Worm (Caenorhabditis elegans) whole organism, late embryonic: ENCODE measurements around the gene H10D18.1.

ENCODE experiments used
- C38D4.7 ChIP-seq: fragments of 200-800 bp; sonication (Bioruptor generic); optimal IDR thresholded peaks from 2 replicates; lab custom pipeline; 2018; ENCODE audit warnings: mild to moderate bottlenecking, missing genetic modification characterization, moderate library complexity, missing compliant biosample characterization
- F13H6.1 ChIP-seq: sonication (generic microtip); optimal IDR thresholded peaks from 2 replicates; lab custom pipeline; 2016; ENCODE audit warnings: missing genetic modification characterization, missing compliant biosample characterization
- K02D7.2 ChIP-seq: sonication (generic microtip); optimal IDR thresholded peaks from 2 replicates; lab custom pipeline; 2017; ENCODE audit warnings: mild to moderate bottlenecking, missing genetic modification characterization, missing compliant biosample characterization
- K09A11.1 ChIP-seq: sonication (generic microtip); optimal IDR thresholded peaks from 2 replicates; lab custom pipeline; 2017; ENCODE audit warnings: antibody characterized with exemption, mild to moderate bottlenecking, missing genetic modification characterization, missing compliant biosample characterization; ENCODE audit not compliant: insufficient read depth
- ahr-1 ChIP-seq: sonication (generic microtip); optimal IDR thresholded peaks from 2 replicates; lab custom pipeline; 2016; ENCODE audit warnings: missing genetic modification characterization, missing compliant biosample characterization
- ama-1 ChIP-seq: fragments of 150-350 bp; optimal IDR thresholded peaks from 2 replicates; lab custom pipeline; 2014
- ceh-14 ChIP-seq: sonication (generic microtip); optimal IDR thresholded peaks from 2 replicates; lab custom pipeline; 2016; ENCODE audit warnings: missing genotype, missing genetic modification characterization, missing compliant biosample characterization
- ceh-2 ChIP-seq: sonication (generic microtip); optimal IDR thresholded peaks from 2 replicates; lab custom pipeline; 2016; ENCODE audit warnings: missing genotype, missing genetic modification characterization, missing compliant biosample characterization
- ceh-24 ChIP-seq: sonication (generic microtip); optimal IDR thresholded peaks from 2 replicates; lab custom pipeline; 2016; ENCODE audit warnings: mild to moderate bottlenecking, missing genetic modification characterization, missing compliant biosample characterization
- ceh-30 ChIP-seq: fragments of 150-350 bp; optimal IDR thresholded peaks from 2 replicates; lab custom pipeline; 2014; ENCODE audit warnings: missing biosample characterization, missing genetic modification characterization
- ceh-45 ChIP-seq: fragments of 200-800 bp; sonication (Bioruptor generic); IDR thresholded peaks from 2 replicates; pipeline ENCODE4 v1.3.6; 2022; ENCODE audit warnings: missing genetic modification reagents, missing genetic modification characterization, missing compliant biosample characterization
- ceh-6 ChIP-seq: fragments of 200-800 bp; sonication (Bioruptor generic); optimal IDR thresholded peaks from 2 replicates; lab custom pipeline; 2018; ENCODE audit warnings: mild to moderate bottlenecking, missing genetic modification characterization, missing compliant biosample characterization
- che-1 ChIP-seq: sonication (generic microtip); optimal IDR thresholded peaks from 2 replicates; lab custom pipeline; 2016; ENCODE audit warnings: mild to moderate bottlenecking, missing genetic modification characterization, missing compliant biosample characterization
- dve-1 ChIP-seq: sonication (generic microtip); optimal IDR thresholded peaks from 2 replicates; lab custom pipeline; 2017; ENCODE audit warnings: antibody characterized with exemption, mild to moderate bottlenecking, missing genetic modification characterization, missing compliant biosample characterization
- elt-2 ChIP-seq: sonication (generic microtip); optimal IDR thresholded peaks from 2 replicates; lab custom pipeline; 2016; ENCODE audit warnings: missing genetic modification reagents, missing genetic modification characterization, missing compliant biosample characterization
- elt-4 ChIP-seq: sonication (generic microtip); optimal IDR thresholded peaks from 2 replicates; lab custom pipeline; 2016; ENCODE audit warnings: missing genetic modification characterization, missing compliant biosample characterization
- ets-4 ChIP-seq: sonication (generic microtip); optimal IDR thresholded peaks from 2 replicates; lab custom pipeline; 2016; ENCODE audit warnings: missing genetic modification characterization, missing compliant biosample characterization
- eyg-1 ChIP-seq: sonication (generic microtip); optimal IDR thresholded peaks from 2 replicates; lab custom pipeline; 2016; ENCODE audit warnings: missing genotype, missing genetic modification characterization, missing compliant biosample characterization
- fax-1 ChIP-seq: sonication (generic microtip); optimal IDR thresholded peaks from 2 replicates; lab custom pipeline; 2016; ENCODE audit warnings: missing genotype, missing genetic modification characterization, missing compliant biosample characterization
- fkh-10 ChIP-seq: fragments of 150-350 bp; optimal IDR thresholded peaks from 2 replicates; lab custom pipeline; 2014; ENCODE audit warnings: missing biosample characterization, missing genetic modification reagents, missing genetic modification characterization
- hlh-13 ChIP-seq: fragments of 200-800 bp; sonication (Bioruptor generic); optimal IDR thresholded peaks from 2 replicates; lab custom pipeline; 2018; ENCODE audit warnings: mild to moderate bottlenecking, missing genetic modification characterization, missing compliant biosample characterization
- hlh-30 ChIP-seq: sonication (generic microtip); optimal IDR thresholded peaks from 2 replicates; lab custom pipeline; 2017; ENCODE audit warnings: antibody characterized with exemption, missing genetic modification characterization, missing compliant biosample characterization; ENCODE audit not compliant: insufficient read depth
- hlh-8 ChIP-seq: sonication (generic microtip); optimal IDR thresholded peaks from 2 replicates; lab custom pipeline; 2016; ENCODE audit warnings: missing genotype, missing genetic modification characterization, missing compliant biosample characterization
- madf-2 ChIP-seq: sonication (generic microtip); optimal IDR thresholded peaks from 2 replicates; lab custom pipeline; 2017; ENCODE audit warnings: missing genetic modification characterization, missing compliant biosample characterization
- mec-3 ChIP-seq: sonication (generic microtip); optimal IDR thresholded peaks from 2 replicates; lab custom pipeline; 2016; ENCODE audit warnings: borderline replicate concordance, missing genetic modification characterization, missing compliant biosample characterization
- nfya-1 ChIP-seq: sonication (generic microtip); optimal IDR thresholded peaks from 2 replicates; lab custom pipeline; 2017; ENCODE audit warnings: missing genetic modification characterization, mild to moderate bottlenecking, missing compliant biosample characterization, antibody characterized with exemption, moderate library complexity
- nhr-11 ChIP-seq: fragments of 150-350 bp; optimal IDR thresholded peaks from 2 replicates; lab custom pipeline; 2014; ENCODE audit warnings: missing biosample characterization, missing genetic modification characterization
- npax-4 ChIP-seq: sonication (generic microtip); optimal IDR thresholded peaks from 2 replicates; lab custom pipeline; 2016; ENCODE audit warnings: missing genetic modification characterization, missing compliant biosample characterization
- odd-2 ChIP-seq: sonication (generic microtip); optimal IDR thresholded peaks from 2 replicates; lab custom pipeline; 2017; ENCODE audit warnings: antibody characterized with exemption, mild to moderate bottlenecking, missing genetic modification characterization, missing compliant biosample characterization
- pag-3 ChIP-seq: sonication (generic microtip); optimal IDR thresholded peaks from 2 replicates; lab custom pipeline; 2016; ENCODE audit warnings: missing compliant biosample characterization, missing genetic modification characterization, borderline replicate concordance
- pat-9 ChIP-seq: fragments of 200-800 bp; sonication (Bioruptor generic); optimal IDR thresholded peaks from 2 replicates; lab custom pipeline; 2018; ENCODE audit warnings: mild to moderate bottlenecking, missing genetic modification characterization, moderate library complexity, missing compliant biosample characterization
- pax-1 ChIP-seq: fragments of 150-350 bp; optimal IDR thresholded peaks from 2 replicates; lab custom pipeline; 2014; ENCODE audit warnings: missing biosample characterization, missing genetic modification characterization
- pha-2 ChIP-seq: sonication (generic microtip); optimal IDR thresholded peaks from 2 replicates; lab custom pipeline; 2017; ENCODE audit warnings: mild to moderate bottlenecking, missing genetic modification characterization, missing compliant biosample characterization
- pha-4 ChIP-seq: fragments of 150-350 bp; optimal IDR thresholded peaks from 2 replicates; lab custom pipeline; 2018; ENCODE audit warnings: missing biosample characterization, missing genetic modification reagents, missing genetic modification characterization
- pqm-1 ChIP-seq: sonication (generic microtip); optimal IDR thresholded peaks from 2 replicates; lab custom pipeline; 2016; ENCODE audit warnings: missing genetic modification characterization, missing compliant biosample characterization
- sox-4 ChIP-seq: sonication (generic microtip); optimal IDR thresholded peaks from 2 replicates; lab custom pipeline; 2017; ENCODE audit warnings: mild to moderate bottlenecking, missing genetic modification characterization, inconsistent platforms, missing compliant biosample characterization
- syd-9 ChIP-seq: sonication (generic microtip); optimal IDR thresholded peaks from 2 replicates; lab custom pipeline; 2016; ENCODE audit warnings: mild to moderate bottlenecking, missing genetic modification characterization, moderate library complexity, missing compliant biosample characterization
- tbx-2 ChIP-seq: sonication (generic microtip); optimal IDR thresholded peaks from 2 replicates; lab custom pipeline; 2016; ENCODE audit warnings: missing genetic modification characterization, missing compliant biosample characterization
- unc-55 ChIP-seq: sonication (generic microtip); optimal IDR thresholded peaks from 2 replicates; lab custom pipeline; 2017; ENCODE audit warnings: missing biosample characterization, missing genetic modification reagents, missing genetic modification characterization
- unc-86 ChIP-seq: sonication (generic microtip); optimal IDR thresholded peaks from 2 replicates; lab custom pipeline; 2016; ENCODE audit warnings: missing genetic modification characterization, missing compliant biosample characterization

Gene H10D18.1

DNA sequence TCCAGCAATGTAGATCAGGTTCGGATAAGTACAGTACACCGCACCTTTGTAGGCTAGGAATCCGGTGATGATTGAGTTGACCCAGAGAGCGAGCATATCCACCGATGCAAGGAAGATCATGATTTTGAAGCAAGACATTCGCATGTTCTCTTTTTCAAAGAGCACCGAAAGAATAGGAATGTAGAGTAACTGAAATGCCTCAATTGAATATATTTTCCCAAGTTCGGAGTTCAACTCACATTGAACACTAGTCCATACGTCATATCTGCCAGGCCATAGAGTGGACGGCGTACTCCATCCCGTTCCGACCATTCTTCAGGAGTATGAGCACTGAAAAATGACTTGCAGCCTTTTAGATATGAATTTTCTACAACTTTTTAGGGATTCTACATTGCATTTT is 15.3 kb upstream of the H10D18.1 start:
- no peak for TF ChIP-seq syd-9 (tag; lab: Kevin White, UChicago)
- TF ChIP-seq pag-3, result no peak
- no peak for TF ChIP-seq che-1 (tag; lab: Kevin White, UChicago)
- TF ChIP-seq pqm-1 (tag; lab: Kevin White, UChicago), result no peak
- TF ChIP-seq madf-2, result no peak
- no peak for TF ChIP-seq hlh-30 (tag; lab: Kevin White, UChicago)
- TF ChIP-seq pha-4, result no peak
- TF ChIP-seq dve-1 (tag; lab: Kevin White, UChicago), result no peak
- TF ChIP-seq odd-2 (tag; lab: Kevin White, UChicago), result no peak
- no peak for TF ChIP-seq pha-2 (tag; lab: Kevin White, UChicago)
- TF ChIP-seq C38D4.7 (GFP tag; lab: Kevin White, UChicago), result no peak
- TF ChIP-seq ceh-45 (GFP tag; lab: Robert Waterston, UW), result no peak
- no peak for TF ChIP-seq fkh-10 (GFP tag; lab: Kevin White, UChicago)
- no peak for TF ChIP-seq npax-4
- TF ChIP-seq ahr-1, result no peak
- no peak for TF ChIP-seq ceh-6 (GFP tag; lab: Kevin White, UChicago)
- TF ChIP-seq sox-4 (tag; lab: Kevin White, UChicago), result no peak
- TF ChIP-seq nhr-11 (tag; lab: Kevin White, UChicago), result no peak

DNA sequence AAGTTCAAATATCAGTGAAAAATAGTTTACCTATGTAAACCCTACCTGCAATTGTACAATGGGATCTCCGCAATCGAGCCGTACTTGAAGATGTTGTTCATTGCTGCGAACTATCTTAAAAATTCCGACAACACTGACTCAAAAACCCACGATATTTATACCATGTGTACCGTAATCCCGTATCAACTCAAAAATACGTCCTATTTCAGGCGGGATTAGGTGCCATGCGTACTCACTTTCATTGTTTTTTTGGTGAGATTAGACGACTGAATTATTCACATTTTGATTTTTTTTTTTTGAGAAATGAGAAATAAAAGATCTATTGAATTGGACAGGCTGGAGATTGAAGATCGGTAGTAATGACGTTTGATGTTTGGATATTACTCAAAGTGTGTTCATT is 14.6 kb upstream of the H10D18.1 start, which contains the start of gene srt-30:
Gene srt-30, minus strand, starts transcription at position 101 of the 400 bp plus-strand sequence.
- TF ChIP-seq syd-9 (tag; lab: Kevin White, UChicago) (no peak), K09A11.1 (tag; lab: Kevin White, UChicago) (no peak), elt-4 (tag; lab: Kevin White, UChicago) (no peak), K02D7.2 (tag; lab: Kevin White, UChicago) (no peak), ceh-14 (no peak), unc-86 (tag; lab: Kevin White, UChicago) (no peak), ama-1 (lab: Kevin White, UChicago) (no peak), nfya-1 (tag; lab: Kevin White, UChicago) (no peak), hlh-30 (tag; lab: Kevin White, UChicago) (no peak), unc-55 (GFP tag; lab: Kevin White, UChicago) (no peak), ceh-24 (tag; lab: Kevin White, UChicago) (no peak), tbx-2 (tag; lab: Kevin White, UChicago) (no peak), ceh-2 (tag; lab: Kevin White, UChicago) (no peak), pqm-1 (tag; lab: Kevin White, UChicago) (no peak), pax-1 (tag; lab: Kevin White, UChicago) (no peak), sox-4 (tag; lab: Kevin White, UChicago) (no peak), pat-9 (tag; lab: Kevin White, UChicago) (no peak)

DNA sequence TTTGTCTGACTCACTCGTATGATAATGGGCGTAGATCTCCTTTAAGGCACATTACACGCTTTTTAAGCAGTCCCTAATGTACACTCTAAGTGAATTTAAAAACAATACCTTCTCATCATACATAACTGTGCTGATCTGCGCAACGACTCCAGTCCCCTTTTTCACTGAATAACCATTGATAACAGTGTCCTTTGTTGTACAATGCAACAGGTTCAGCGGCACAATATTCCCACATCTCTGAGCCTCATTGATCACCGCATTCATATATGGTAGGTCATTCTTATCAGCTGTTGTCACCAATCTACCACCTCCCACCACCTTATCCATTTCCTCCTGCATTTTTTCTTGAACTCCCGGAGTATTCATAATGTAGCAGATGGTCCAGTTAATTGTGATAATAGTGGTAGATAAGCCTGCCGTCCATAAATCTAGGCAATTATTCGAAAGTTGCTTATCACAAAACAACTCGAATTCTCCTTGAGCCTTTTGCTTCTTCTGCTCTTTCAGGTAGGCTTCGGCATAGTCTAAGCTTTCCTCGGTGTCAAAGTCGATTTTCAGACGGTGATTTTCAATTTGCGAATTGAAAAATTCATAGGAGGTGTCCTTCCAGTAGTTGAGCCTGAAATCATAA is 13.1 kb upstream of the H10D18.1 start:
- TF ChIP-seq pax-1 (tag; lab: Kevin White, UChicago), result no peak
- TF ChIP-seq elt-2 (tag; lab: Kevin White, UChicago), result no peak
- TF ChIP-seq mec-3 (tag; lab: Kevin White, UChicago), result no peak
- no peak for TF ChIP-seq dve-1 (tag; lab: Kevin White, UChicago)
- TF ChIP-seq hlh-13 (GFP tag; lab: Kevin White, UChicago), result no peak
- no peak for TF ChIP-seq ets-4 (tag; lab: Kevin White, UChicago)
- TF ChIP-seq hlh-8 (tag; lab: Kevin White, UChicago), result no peak
- no peak for TF ChIP-seq fax-1 (tag; lab: Kevin White, UChicago)
- no peak for TF ChIP-seq F13H6.1 (tag; lab: Kevin White, UChicago)
- TF ChIP-seq eyg-1 (tag; lab: Kevin White, UChicago), result no peak
- TF ChIP-seq unc-55 (GFP tag; lab: Kevin White, UChicago), result no peak
- no peak for TF ChIP-seq syd-9 (tag; lab: Kevin White, UChicago)
- no peak for TF ChIP-seq ceh-30
- TF ChIP-seq ahr-1, result no peak
